Worm (Caenorhabditis elegans) whole organism, L4 larva: ENCODE results near the gene ceeh-2.

Experiments
- F44E2.7 ChIP-seq: fragments of 200-800 bp; sonication (Bioruptor generic); IDR thresholded peaks from 2 replicates; pipeline ENCODE4 v2.1.2; 2022; ENCODE audit warnings: missing genetic modification characterization, missing compliant biosample characterization
- F49E8.2 ChIP-seq: sonication (generic microtip); optimal IDR thresholded peaks from 2 replicates; lab custom pipeline; 2016; ENCODE audit warnings: missing compliant biosample characterization, mild to moderate bottlenecking, missing genetic modification characterization, borderline replicate concordance
- T20F7.1 ChIP-seq: fragments of 200-800 bp; sonication (Bioruptor generic); optimal IDR thresholded peaks from 2 replicates; lab custom pipeline; 2018; ENCODE audit warnings: mild to moderate bottlenecking, missing genetic modification characterization, missing compliant biosample characterization
- Y48G9A.11 ChIP-seq: fragments of 200-800 bp; sonication (Bioruptor generic); IDR thresholded peaks from 2 replicates; pipeline ENCODE4 v1.3.6; 2022; ENCODE audit warnings: missing genetic modification reagents, missing genetic modification characterization, missing compliant biosample characterization
- Y5F2A.4 ChIP-seq: fragments of 200-800 bp; sonication (Bioruptor generic); optimal IDR thresholded peaks from 2 replicates; lab custom pipeline; 2018; ENCODE audit warnings: mild to moderate bottlenecking, missing genetic modification characterization, missing compliant biosample characterization
- Y75B8A.6 ChIP-seq: fragments of 200-800 bp; sonication (Bioruptor generic); IDR thresholded peaks from 2 replicates; pipeline ENCODE4 v1.3.6; 2022; ENCODE audit warnings: missing genetic modification reagents, missing genetic modification characterization, missing compliant biosample characterization
- ZK337.2 ChIP-seq: fragments of 200-800 bp; sonication (Bioruptor generic); IDR thresholded peaks from 2 replicates; pipeline ENCODE4 v1.3.6; 2022; ENCODE audit warnings: missing genetic modification reagents, missing genetic modification characterization, missing compliant biosample characterization
- aha-1 ChIP-seq: fragments of 150-350 bp; peaks from one replicate; lab custom pipeline; 2014; ENCODE audit warnings: missing biosample characterization, missing genetic modification characterization
- aly-2 ChIP-seq: sonication (generic microtip); optimal IDR thresholded peaks from 2 replicates; lab custom pipeline; 2018; ENCODE audit warnings: missing biosample characterization, missing genetic modification characterization
- ama-1 ChIP-seq: fragments of 150-350 bp; optimal IDR thresholded peaks from 2 replicates; lab custom pipeline; 2014; ENCODE audit warnings: inconsistent platforms, mixed read lengths
- arid-1 ChIP-seq: fragments of 200-800 bp; sonication (Bioruptor generic); conservative IDR thresholded peaks from 2 replicates; pipeline ENCODE4 v1.3.6; 2022; ENCODE audit warnings: missing genetic modification reagents, missing genetic modification characterization, missing compliant biosample characterization
- ceh-44 ChIP-seq: fragments of 200-800 bp; sonication (Bioruptor generic); IDR thresholded peaks from 2 replicates; pipeline ENCODE4 v1.3.6; 2022; ENCODE audit warnings: missing genetic modification reagents, missing genetic modification characterization, missing compliant biosample characterization
- daf-12 ChIP-seq: fragments of 150-350 bp; optimal IDR thresholded peaks from 2 replicates; lab custom pipeline; 2014; ENCODE audit warnings: missing biosample characterization, missing genetic modification reagents, missing genetic modification characterization
- daf-16 ChIP-seq, 3 experiments: sonication (generic microtip); optimal IDR thresholded peaks; 2 replicates each; lab custom pipeline; 2016 to 2017; ENCODE audit warnings: missing genetic modification characterization in 3 of 3, missing genetic modification reagents in 3 of 3, mild to moderate bottlenecking in 2 of 3, missing compliant biosample characterization in 2 of 3, missing biosample characterization in 1 of 3, moderate library complexity in 1 of 3
- daf-19 ChIP-seq: fragments of 200-800 bp; sonication (Bioruptor generic); conservative IDR thresholded peaks from 2 replicates; pipeline ENCODE4 v1.3.6; 2022; ENCODE audit warnings: missing genetic modification characterization, missing compliant biosample characterization
- dmd-8 ChIP-seq: fragments of 200-800 bp; sonication (Bioruptor generic); IDR thresholded peaks from 2 replicates; pipeline ENCODE4 v1.3.6; 2022; ENCODE audit warnings: missing genetic modification characterization, missing compliant biosample characterization
- duxl-1 ChIP-seq: sonication (generic microtip); optimal IDR thresholded peaks from 2 replicates; lab custom pipeline; 2016; ENCODE audit warnings: mild to moderate bottlenecking, missing genetic modification characterization, moderate library complexity, missing compliant biosample characterization; ENCODE audit not compliant: poor library complexity
- dve-1 ChIP-seq: sonication (generic microtip); optimal IDR thresholded peaks from 2 replicates; lab custom pipeline; 2017; ENCODE audit warnings: antibody characterized with exemption, mild to moderate bottlenecking, missing genetic modification characterization, missing compliant biosample characterization; ENCODE audit not compliant: insufficient read depth
- egl-43 ChIP-seq: fragments of 200-800 bp; sonication (Bioruptor generic); IDR thresholded peaks from 2 replicates; pipeline ENCODE4 v1.3.6; 2022; ENCODE audit warnings: missing genetic modification reagents, missing genetic modification characterization, missing compliant biosample characterization
- gei-8 ChIP-seq: fragments of 200-800 bp; sonication (Bioruptor generic); optimal IDR thresholded peaks from 2 replicates; lab custom pipeline; 2018; ENCODE audit warnings: mild to moderate bottlenecking, missing genetic modification characterization, missing compliant biosample characterization
- jun-1 ChIP-seq: fragments of 150-350 bp; optimal IDR thresholded peaks from 2 replicates; lab custom pipeline; 2014; ENCODE audit warnings: missing biosample characterization, missing genetic modification reagents, missing genetic modification characterization
- lim-7 ChIP-seq: fragments of 200-800 bp; sonication (Bioruptor generic); IDR thresholded peaks from 2 replicates; pipeline ENCODE4 v1.3.6; 2022; ENCODE audit warnings: missing genetic modification characterization, missing compliant biosample characterization
- lin-1 ChIP-seq: fragments of 200-800 bp; sonication (Bioruptor generic); IDR thresholded peaks from 2 replicates; pipeline ENCODE4 v1.3.6; 2022; ENCODE audit warnings: missing genetic modification reagents, missing genetic modification characterization, missing compliant biosample characterization
- lin-13 ChIP-seq: fragments of 150-350 bp; optimal IDR thresholded peaks from 2 replicates; lab custom pipeline; 2014; ENCODE audit warnings: missing biosample characterization, missing genetic modification reagents, missing genetic modification characterization
- lin-15B ChIP-seq: fragments of 150-350 bp; sonication (generic microtip); optimal IDR thresholded peaks from 3 replicates; lab custom pipeline; 2014; ENCODE audit warnings: missing biosample characterization, missing genetic modification characterization
- lin-29 ChIP-seq: fragments of 200-800 bp; sonication (Bioruptor generic); IDR thresholded peaks from 2 replicates; pipeline ENCODE4 v1.3.6; 2022; ENCODE audit warnings: missing genetic modification reagents, missing genetic modification characterization, missing compliant biosample characterization
- madf-5 ChIP-seq, 2 experiments: fragments of 200-800 bp; sonication (Bioruptor generic); IDR thresholded peaks; 2 replicates each; pipeline ENCODE4 v1.3.6; 2022; ENCODE audit warnings: missing compliant biosample characterization in 2 of 2, missing genetic modification characterization in 2 of 2
- mes-2 ChIP-seq: sonication (generic microtip); optimal IDR thresholded peaks from 2 replicates; lab custom pipeline; 2016; ENCODE audit warnings: missing genotype, mild to moderate bottlenecking, missing genetic modification characterization, missing compliant biosample characterization; ENCODE audit not compliant: poor library complexity, severe bottlenecking
- mxl-3 ChIP-seq: fragments of 200-800 bp; sonication (Bioruptor generic); optimal IDR thresholded peaks from 2 replicates; lab custom pipeline; 2018; ENCODE audit warnings: mild to moderate bottlenecking, missing genetic modification characterization, missing compliant biosample characterization
- nhr-102 ChIP-seq: sonication (generic microtip); optimal IDR thresholded peaks from 2 replicates; lab custom pipeline; 2016; ENCODE audit warnings: mild to moderate bottlenecking, missing genetic modification characterization, moderate library complexity, missing compliant biosample characterization
- nhr-25 ChIP-seq: sonication (generic microtip); optimal IDR thresholded peaks from 2 replicates; lab custom pipeline; 2017; ENCODE audit warnings: missing genetic modification characterization, mild to moderate bottlenecking, missing compliant biosample characterization, antibody characterized with exemption, moderate library complexity, borderline replicate concordance; ENCODE audit not compliant: insufficient read depth
- nhr-28 ChIP-seq: fragments of 150-350 bp; optimal IDR thresholded peaks from 2 replicates; lab custom pipeline; 2014; ENCODE audit warnings: missing biosample characterization, missing genetic modification characterization
- nhr-48 ChIP-seq: sonication (generic microtip); optimal IDR thresholded peaks from 2 replicates; lab custom pipeline; 2016; ENCODE audit warnings: mild to moderate bottlenecking, missing genetic modification characterization, missing compliant biosample characterization
- nhr-76 ChIP-seq: fragments of 150-350 bp; optimal IDR thresholded peaks from 2 replicates; lab custom pipeline; 2014; ENCODE audit warnings: missing biosample characterization, missing genetic modification characterization
- nhr-77 ChIP-seq: fragments of 150-350 bp; optimal IDR thresholded peaks from 2 replicates; lab custom pipeline; 2014; ENCODE audit warnings: missing biosample characterization, missing genetic modification characterization
- php-3 ChIP-seq: fragments of 200-800 bp; sonication (Bioruptor generic); IDR thresholded peaks from 2 replicates; pipeline ENCODE4 v1.3.6; 2022; ENCODE audit warnings: missing genetic modification reagents, missing genetic modification characterization, missing compliant biosample characterization
- pqm-1 ChIP-seq: sonication (generic microtip); optimal IDR thresholded peaks from 2 replicates; lab custom pipeline; 2017; ENCODE audit warnings: missing biosample characterization, missing genetic modification characterization
- rbr-2 ChIP-seq: sonication (generic microtip); optimal IDR thresholded peaks from 2 replicates; lab custom pipeline; 2016; ENCODE audit warnings: missing genotype, missing genetic modification characterization, missing compliant biosample characterization
- snpc-1.2 ChIP-seq: fragments of 200-800 bp; sonication (Bioruptor generic); IDR thresholded peaks from 2 replicates; pipeline ENCODE4 v1.3.6; 2022; ENCODE audit warnings: missing genetic modification reagents, missing genetic modification characterization, missing compliant biosample characterization
- spr-1 ChIP-seq: sonication (generic microtip); optimal IDR thresholded peaks from 2 replicates; lab custom pipeline; 2016; ENCODE audit warnings: mild to moderate bottlenecking, missing genetic modification characterization, missing compliant biosample characterization
- spr-3 ChIP-seq: fragments of 200-800 bp; sonication (Bioruptor generic); optimal IDR thresholded peaks from 2 replicates; lab custom pipeline; 2018; ENCODE audit warnings: mild to moderate bottlenecking, missing genetic modification characterization, missing compliant biosample characterization
- tra-1 ChIP-seq: fragments of 200-800 bp; sonication (Bioruptor generic); IDR thresholded peaks from 2 replicates; pipeline ENCODE4 v1.3.6; 2022; ENCODE audit warnings: missing genetic modification reagents, missing genetic modification characterization, missing compliant biosample characterization
- zip-2 ChIP-seq: fragments of 150-350 bp; optimal IDR thresholded peaks from 2 replicates; lab custom pipeline; 2014; ENCODE audit warnings: missing biosample characterization, missing genetic modification characterization

ceeh-2 gene

ce11 chrV:10361830-10362397 is 4.2 kb upstream of the ceeh-2 start, which contains the start of gene cash-1 (continued):
- TF ChIP-seq daf-19 (no peak), aha-1 (tag; lab: Kevin White, UChicago) (peak; percentile 97), T20F7.1 (peak; percentile 1), egl-43 (GFP tag; lab: Robert Waterston, UW) (0 out of 2 replicates have a peak, but pooled peaks have one; percentile 21), nhr-25 (tag; lab: Kevin White, UChicago) (peak; percentile 25), ama-1 (lab: Kevin White, UChicago) (no peak), daf-16 (GFP tag; optimal IDR thresholded peaks at IDR 0.05; lab: Kevin White, UChicago) (no peak), daf-16 (tag; optimal IDR thresholded peaks at IDR 0.05; lab: Kevin White, UChicago) (peak; percentile 42), lin-13 (GFP tag; lab: Kevin White, UChicago) (peak; percentile 66), lin-15B (no peak), arid-1 (GFP tag; lab: Robert Waterston, UW) (0 out of 2 replicates have a peak, but pooled peaks have one; percentile 30), nhr-77 (tag; lab: Kevin White, UChicago) (peak; percentile 29), pqm-1 (tag; lab: Kevin White, UChicago) (peak; percentile 45), mes-2 (tag; lab: Kevin White, UChicago) (peak; percentile 89), rbr-2 (peak; percentile 46), dve-1 (tag; lab: Kevin White, UChicago) (peak; percentile 80), lin-1 (GFP tag; lab: Robert Waterston, UW) (0 out of 2 replicates have a peak, but pooled peaks have one; percentile 33), aly-2 (tag; lab: Kevin White, UChicago) (no peak), jun-1 (tag; lab: Kevin White, UChicago) (no peak)

- TF ChIP-seq ZK337.2 (GFP tag; lab: Robert Waterston, UW) (no peak), gei-8 (GFP tag; lab: Kevin White, UChicago) (no peak), aha-1 (tag; lab: Kevin White, UChicago) (peak; percentile 96), Y75B8A.6 (no peak), nhr-48 (tag; lab: Kevin White, UChicago) (no peak)
Measured at ce11 chrV:10360186-10360585, 2.5 kb upstream of the ceeh-2 start.

- TF ChIP-seq lin-15B = no peak
Measured at ce11 chrV:10358238-10358637, 535 bp upstream of the ceeh-2 start, which contains the start of gene ttll-15. TSS of gene ttll-15 (plus strand) at chrV:10358538.

- TF ChIP-seq nhr-102 (peak; percentile 66), tra-1 (GFP tag; lab: Robert Waterston, UW) (no peak), daf-12 (tag; lab: Kevin White, UChicago) (no peak), php-3 (GFP tag; lab: Robert Waterston, UW) (no peak), nhr-76 (tag; lab: Kevin White, UChicago) (no peak), lin-15B (peak; percentile 3), zip-2 (tag; lab: Kevin White, UChicago) (no peak), nhr-48 (tag; lab: Kevin White, UChicago) (peak; percentile 6), mxl-3 (GFP tag; lab: Kevin White, UChicago) (no peak), Y75B8A.6 (no peak), nhr-28 (tag; lab: Kevin White, UChicago) (peak; percentile 30), snpc-1.2 (no peak), lin-29 (GFP tag; lab: Robert Waterston, UW) (no peak), nhr-25 (tag; lab: Kevin White, UChicago) (no peak), ceh-44 (GFP tag; lab: Robert Waterston, UW) (no peak), dmd-8 (no peak), duxl-1 (peak; percentile 49), lim-7 (GFP tag; lab: Robert Waterston, UW) (no peak), F49E8.2 (tag; lab: Kevin White, UChicago) (no peak), mes-2 (tag; lab: Kevin White, UChicago) (peak; percentile 99), Y48G9A.11 (GFP tag; lab: Robert Waterston, UW) (no peak), spr-1 (tag; lab: Kevin White, UChicago) (no peak), spr-3 (GFP tag; lab: Kevin White, UChicago) (no peak), F44E2.7 (GFP tag; lab: Robert Waterston, UW) (no peak), Y5F2A.4 (no peak), madf-5 (GFP tag; IDR thresholded peaks at IDR 0.05; lab: Robert Waterston, UW) (no peak), aha-1 (tag; lab: Kevin White, UChicago) (peak; percentile 79)
Measured at ce11 chrV:10355773-10356335, 1.8 kb downstream of the ceeh-2 start, which contains the start of gene sluh-7. TSS of gene sluh-7 (minus strand) at chrV:10355823.
